Worm (Caenorhabditis elegans) whole organism, L1 larva: ENCODE data around the gene dex-1.

ENCODE experiments used
- C16A3.4 ChIP-seq: fragments of 150-350 bp; optimal IDR thresholded peaks from 2 replicates; lab custom pipeline; 2014; ENCODE audit warnings: missing biosample characterization, missing genetic modification characterization
- aly-2 ChIP-seq: fragments of 150-350 bp; optimal IDR thresholded peaks from 2 replicates; lab custom pipeline; 2014; ENCODE audit warnings: missing biosample characterization, missing genetic modification characterization
- ama-1 ChIP-seq: fragments of 150-350 bp; optimal IDR thresholded peaks from 2 replicates; lab custom pipeline; 2014
- blmp-1 ChIP-seq: fragments of 150-350 bp; optimal IDR thresholded peaks from 2 replicates; lab custom pipeline; 2014; ENCODE audit warnings: missing biosample characterization, missing genetic modification characterization
- ceh-63 ChIP-seq: fragments of 200-800 bp; sonication (Bioruptor generic); optimal IDR thresholded peaks from 2 replicates; lab custom pipeline; 2018; ENCODE audit warnings: mild to moderate bottlenecking, missing genetic modification characterization, missing compliant biosample characterization
- ceh-8 ChIP-seq: fragments of 200-800 bp; sonication (Bioruptor generic); optimal IDR thresholded peaks from 2 replicates; lab custom pipeline; 2018; ENCODE audit warnings: mild to moderate bottlenecking, missing genetic modification characterization, moderate library complexity, missing compliant biosample characterization
- ceh-88 ChIP-seq: fragments of 200-800 bp; sonication (Bioruptor generic); IDR thresholded peaks from 2 replicates; pipeline ENCODE4 v1.3.6; 2022; ENCODE audit warnings: missing genetic modification characterization, missing compliant biosample characterization
- dsc-1 ChIP-seq: sonication (generic microtip); optimal IDR thresholded peaks from 2 replicates; lab custom pipeline; 2016; ENCODE audit warnings: mild to moderate bottlenecking, missing genetic modification characterization, missing compliant biosample characterization
- efl-1 ChIP-seq, 4 experiments: fragments of 150-350 bp; optimal IDR thresholded peaks in 3 of 4; peaks in 1 of 4; 1 replicate in 1 of 4; 2 replicates in 3 of 4; lab custom pipeline; 2014; ENCODE audit warnings: missing biosample characterization in 2 of 4, missing genetic modification characterization in 2 of 4, missing genetic modification reagents in 2 of 4
- efl-3 ChIP-seq: fragments of 200-800 bp; sonication (Bioruptor generic); optimal IDR thresholded peaks from 2 replicates; lab custom pipeline; 2018; ENCODE audit warnings: mild to moderate bottlenecking, missing genetic modification characterization, missing compliant biosample characterization
- egl-13 ChIP-seq: sonication (generic microtip); optimal IDR thresholded peaks from 2 replicates; lab custom pipeline; 2016; ENCODE audit warnings: missing genotype, missing genetic modification reagents, missing genetic modification characterization, missing compliant biosample characterization
- egl-27 ChIP-seq, 2 experiments: fragments of 150-350 bp in 1 of 2; sonication (generic microtip); optimal IDR thresholded peaks; 3 replicates each; lab custom pipeline; 2017 to 2018; ENCODE audit warnings: missing biosample characterization in 2 of 2, missing genetic modification characterization in 2 of 2, missing genetic modification reagents in 2 of 2
- elt-3 ChIP-seq, 6 experiments: fragments of 150-350 bp in 1 of 6; sonication (generic microtip); optimal IDR thresholded peaks; 2 replicates each; lab custom pipeline; 2017 to 2018; ENCODE audit warnings: missing biosample characterization in 6 of 6, missing genetic modification characterization in 6 of 6, inconsistent platforms in 1 of 6
- fkh-4 ChIP-seq: sonication (generic microtip); optimal IDR thresholded peaks from 2 replicates; lab custom pipeline; 2016; ENCODE audit warnings: missing compliant biosample characterization, missing genetic modification characterization, borderline replicate concordance
- fkh-8 ChIP-seq: sonication (generic microtip); optimal IDR thresholded peaks from 2 replicates; lab custom pipeline; 2016; ENCODE audit warnings: mild to moderate bottlenecking, missing genetic modification characterization, missing compliant biosample characterization
- hpl-2 ChIP-seq: fragments of 150-350 bp; optimal IDR thresholded peaks from 2 replicates; lab custom pipeline; 2014; ENCODE audit warnings: missing biosample characterization, missing genetic modification reagents, missing genetic modification characterization
- isw-1 ChIP-seq: fragments of 200-800 bp; sonication (Bioruptor generic); IDR thresholded peaks from 2 replicates; pipeline ENCODE4 v1.3.6; 2022; ENCODE audit warnings: missing genetic modification characterization, missing compliant biosample characterization
- lin-13 ChIP-seq: fragments of 150-350 bp; optimal IDR thresholded peaks from 2 replicates; lab custom pipeline; 2014; ENCODE audit warnings: missing biosample characterization, missing genetic modification reagents, missing genetic modification characterization
- lin-14 ChIP-seq: fragments of 200-800 bp; sonication (Bioruptor generic); optimal IDR thresholded peaks from 2 replicates; lab custom pipeline; 2018; ENCODE audit warnings: mild to moderate bottlenecking, missing genetic modification characterization, moderate library complexity, missing compliant biosample characterization
- lin-15B ChIP-seq: fragments of 150-350 bp; sonication (generic microtip); optimal IDR thresholded peaks from 3 replicates; lab custom pipeline; 2014; ENCODE audit warnings: missing biosample characterization, missing genetic modification characterization
- lin-39 ChIP-seq: fragments of 150-350 bp; optimal IDR thresholded peaks from 2 replicates; lab custom pipeline; 2014; ENCODE audit warnings: missing biosample characterization, missing genetic modification reagents, missing genetic modification characterization
- lir-3 ChIP-seq: sonication (generic microtip); optimal IDR thresholded peaks from 2 replicates; lab custom pipeline; 2016; ENCODE audit warnings: mild to moderate bottlenecking, missing genetic modification characterization, moderate library complexity, missing compliant biosample characterization; ENCODE audit not compliant: poor library complexity
- lsy-2 ChIP-seq, 2 experiments: fragments of 150-350 bp; optimal IDR thresholded peaks; 2 replicates each; lab custom pipeline; 2014; ENCODE audit warnings: missing biosample characterization in 2 of 2, missing genetic modification characterization in 2 of 2
- mdl-1 ChIP-seq, 2 experiments: fragments of 150-350 bp; optimal IDR thresholded peaks; 2 replicates each; lab custom pipeline; 2014 to 2017; ENCODE audit warnings: missing biosample characterization in 2 of 2, missing genetic modification characterization in 2 of 2, inconsistent platforms in 1 of 2
- mef-2 ChIP-seq: fragments of 150-350 bp; optimal IDR thresholded peaks from 2 replicates; lab custom pipeline; 2014; ENCODE audit warnings: missing biosample characterization, missing genetic modification characterization
- nhr-19 ChIP-seq: fragments of 200-800 bp; sonication (Bioruptor generic); conservative IDR thresholded peaks from 2 replicates; pipeline ENCODE4 v1.3.6; 2022; ENCODE audit warnings: missing genetic modification characterization, missing compliant biosample characterization
- nhr-20 ChIP-seq: sonication (generic microtip); optimal IDR thresholded peaks from 2 replicates; lab custom pipeline; 2016; ENCODE audit warnings: mild to moderate bottlenecking, missing genetic modification characterization, missing compliant biosample characterization
- nhr-237 ChIP-seq: fragments of 150-350 bp; optimal IDR thresholded peaks from 2 replicates; lab custom pipeline; 2014; ENCODE audit warnings: missing biosample characterization, missing genetic modification characterization
- nhr-47 ChIP-seq: sonication (generic microtip); optimal IDR thresholded peaks from 2 replicates; lab custom pipeline; 2016; ENCODE audit warnings: mild to moderate bottlenecking, missing genetic modification characterization, moderate library complexity, missing compliant biosample characterization
- nhr-76 ChIP-seq: sonication (generic microtip); optimal IDR thresholded peaks from 2 replicates; lab custom pipeline; 2017; ENCODE audit warnings: missing biosample characterization, missing genetic modification characterization
- nhr-84 ChIP-seq: sonication (generic microtip); optimal IDR thresholded peaks from 2 replicates; lab custom pipeline; 2017; ENCODE audit warnings: missing biosample characterization, missing genetic modification characterization
- nhr-85 ChIP-seq: sonication (generic microtip); peaks from one replicate; lab custom pipeline; 2016; ENCODE audit warnings: missing genetic modification characterization, inconsistent platforms, missing compliant biosample characterization
- nhr-90 ChIP-seq: sonication (generic microtip); optimal IDR thresholded peaks from 2 replicates; lab custom pipeline; 2016; ENCODE audit warnings: mild to moderate bottlenecking, missing genetic modification characterization, missing compliant biosample characterization; ENCODE audit not compliant: poor library complexity
- pax-3 ChIP-seq: fragments of 200-800 bp; sonication (Bioruptor generic); optimal IDR thresholded peaks from 2 replicates; lab custom pipeline; 2018; ENCODE audit warnings: mild to moderate bottlenecking, missing genetic modification characterization, moderate library complexity, missing compliant biosample characterization
- pqm-1 ChIP-seq: sonication (generic microtip); optimal IDR thresholded peaks from 3 replicates; lab custom pipeline; 2017; ENCODE audit warnings: missing biosample characterization, missing genetic modification characterization
- rnt-1 ChIP-seq: sonication (generic microtip); optimal IDR thresholded peaks from 2 replicates; lab custom pipeline; 2016; ENCODE audit warnings: mild to moderate bottlenecking, missing genetic modification characterization, moderate library complexity, missing compliant biosample characterization
- sox-4 ChIP-seq: sonication (generic microtip); optimal IDR thresholded peaks from 2 replicates; lab custom pipeline; 2016; ENCODE audit warnings: missing genetic modification characterization, missing compliant biosample characterization
- sptf-1 ChIP-seq: fragments of 150-350 bp; optimal IDR thresholded peaks from 2 replicates; lab custom pipeline; 2014; ENCODE audit warnings: missing biosample characterization, missing genetic modification characterization
- unc-62 ChIP-seq: fragments of 150-350 bp; optimal IDR thresholded peaks from 2 replicates; lab custom pipeline; 2014; ENCODE audit warnings: missing biosample characterization, missing genetic modification reagents, missing genetic modification characterization
- unc-86 ChIP-seq: sonication (generic microtip); optimal IDR thresholded peaks from 2 replicates; lab custom pipeline; 2016; ENCODE audit warnings: missing genetic modification characterization, missing compliant biosample characterization
- unc-98 ChIP-seq: fragments of 200-800 bp; sonication (Bioruptor generic); IDR thresholded peaks from 2 replicates; pipeline ENCODE4 v1.3.6; 2022; ENCODE audit warnings: missing genetic modification characterization, missing compliant biosample characterization
- xbp-1 ChIP-seq: sonication (generic microtip); optimal IDR thresholded peaks from 2 replicates; lab custom pipeline; 2016; ENCODE audit warnings: missing genetic modification characterization, missing compliant biosample characterization
- zip-4 ChIP-seq: fragments of 200-800 bp; sonication (Bioruptor generic); optimal IDR thresholded peaks from 2 replicates; lab custom pipeline; 2018; ENCODE audit warnings: mild to moderate bottlenecking, missing genetic modification characterization, moderate library complexity, missing compliant biosample characterization
- ztf-4 ChIP-seq: fragments of 150-350 bp; optimal IDR thresholded peaks from 2 replicates; lab custom pipeline; 2014; ENCODE audit warnings: missing biosample characterization, missing genetic modification characterization

Gene dex-1

DNA sequence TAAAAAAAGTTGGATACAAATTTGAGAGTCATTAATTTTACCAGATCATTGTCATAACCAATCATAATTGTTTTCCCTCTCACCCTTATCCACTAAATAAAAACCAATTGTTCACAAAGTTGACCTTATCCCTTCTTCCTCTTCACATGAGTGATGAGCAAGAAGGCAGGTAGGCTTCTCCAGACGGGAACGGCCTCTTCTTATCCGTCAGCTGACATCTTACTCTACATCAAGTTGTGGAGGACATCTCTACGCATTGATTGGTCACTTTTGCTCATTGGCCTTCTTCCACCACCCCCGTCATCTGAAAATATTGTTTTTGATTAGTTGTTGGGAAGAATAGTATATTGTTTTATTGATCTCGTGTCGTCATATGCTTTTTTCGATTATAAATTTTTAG is 39.6 kb upstream of the dex-1 start:
- TF ChIP-seq rnt-1 (tag; lab: Kevin White, UChicago) (peak; percentile 26), lin-13 (no peak), sptf-1 (tag; lab: Kevin White, UChicago) (no peak), efl-1 (optimal IDR thresholded peaks at IDR 0.05; lab: Kevin White, UChicago) (no peak), efl-1 (GFP tag; optimal IDR thresholded peaks at IDR 0.05 in 1 of 2; lab: Kevin White, UChicago) (peak in 1 of 2 experiments; percentile 42)

DNA sequence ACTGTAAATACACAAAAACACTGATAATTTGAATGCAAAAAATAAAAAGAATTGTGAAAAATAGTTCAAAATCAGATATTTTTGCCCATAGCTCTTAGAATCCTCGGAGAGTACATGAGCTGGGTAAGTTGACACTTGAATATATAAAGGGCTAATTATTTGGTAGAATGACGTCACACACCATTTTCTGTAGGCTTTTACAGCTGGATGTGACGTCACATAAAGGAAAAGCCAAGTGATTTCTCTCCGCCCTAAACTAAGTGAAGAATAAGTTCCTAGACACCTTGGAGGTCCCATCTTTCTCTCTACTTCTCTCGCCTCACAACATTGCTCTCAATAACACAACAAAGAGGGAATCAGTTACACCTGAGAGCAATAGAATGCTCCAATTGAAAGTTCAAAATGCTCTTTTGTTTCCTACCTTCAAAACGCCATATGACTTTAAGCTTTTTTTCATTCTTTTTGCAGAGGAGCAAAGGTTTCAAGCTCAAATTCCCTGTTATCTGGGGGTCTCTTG is 38.8 kb upstream of the dex-1 start, which contains the start of gene osg-1:
osg-1 (plus strand) TSS at position 467 of the 517 bp plus-strand sequence.
- TF ChIP-seq efl-1 (optimal IDR thresholded peaks at IDR 0.05; lab: Kevin White, UChicago) (no peak), efl-1 (GFP tag; optimal IDR thresholded peaks at IDR 0.05 in 1 of 2; lab: Kevin White, UChicago) (peak in 1 of 2 experiments; percentile 45), nhr-85 (tag; lab: Kevin White, UChicago) (peak; percentile 9), lin-15B (tag; lab: Kevin White, UChicago) (no peak)

- no peak for TF ChIP-seq ztf-4 (tag; lab: Kevin White, UChicago)
- no peak for TF ChIP-seq blmp-1 (tag; lab: Kevin White, UChicago)
- TF ChIP-seq unc-86, result no peak
- no peak for TF ChIP-seq nhr-76 (tag; lab: Kevin White, UChicago)
- TF ChIP-seq ceh-88 (GFP tag; lab: Robert Waterston, UW), result no peak
- TF ChIP-seq egl-13, result no peak
- no peak for TF ChIP-seq nhr-84 (tag; lab: Kevin White, UChicago)
- TF ChIP-seq elt-3 (tag; optimal IDR thresholded peaks at IDR 0.05; lab: Kevin White, UChicago), result no peak
- TF ChIP-seq ceh-63, result no peak
- TF ChIP-seq sox-4 (tag; lab: Kevin White, UChicago), result no peak
- TF ChIP-seq fkh-4 (tag; lab: Kevin White, UChicago), result no peak
- no peak for TF ChIP-seq mdl-1 (tag; optimal IDR thresholded peaks at IDR 0.05; lab: Kevin White, UChicago)
- no peak for TF ChIP-seq pax-3
Observed at ce11 chrIII:5495168-5495567, 30.7 kb upstream of the dex-1 start, which contains the start of gene R02F2.8. TSS of gene R02F2.8 (minus strand) at chrIII:5495268.

- no peak for TF ChIP-seq unc-98 (GFP tag; lab: Robert Waterston, UW)
- no peak for TF ChIP-seq pqm-1 (tag; lab: Kevin White, UChicago)
- peak; percentile 41 for TF ChIP-seq fkh-8 (tag; lab: Kevin White, UChicago)
- peak; percentile 75 for TF ChIP-seq dsc-1 (tag; lab: Kevin White, UChicago)
- no peak for TF ChIP-seq pax-3
- no peak for TF ChIP-seq egl-27 (tag; optimal IDR thresholded peaks at IDR 0.05; lab: Kevin White, UChicago)
- TF ChIP-seq ceh-88 (GFP tag; lab: Robert Waterston, UW), result no peak
- no peak for TF ChIP-seq hpl-2 (GFP tag; lab: Kevin White, UChicago)
- TF ChIP-seq nhr-90 (tag; lab: Kevin White, UChicago), result peak; percentile 46
- TF ChIP-seq elt-3 (tag; optimal IDR thresholded peaks at IDR 0.05; lab: Kevin White, UChicago), result no peak
- peak; percentile 76 for TF ChIP-seq xbp-1 (tag; lab: Kevin White, UChicago)
- no peak for TF ChIP-seq fkh-4 (tag; lab: Kevin White, UChicago)
- TF ChIP-seq nhr-47, result peak; percentile 79
- TF ChIP-seq lin-14 (GFP tag; lab: Kevin White, UChicago), result peak; percentile 58
- TF ChIP-seq blmp-1 (tag; lab: Kevin White, UChicago), result peak; percentile 55
- peak; percentile 59 for TF ChIP-seq unc-86
- peak; percentile 16 for TF ChIP-seq lin-39 (tag; lab: Kevin White, UChicago)
- TF ChIP-seq zip-4, result peak; percentile 7
- TF ChIP-seq nhr-237 (tag; lab: Kevin White, UChicago), result no peak
- no peak for TF ChIP-seq ama-1 (lab: Kevin White, UChicago)
- no peak for TF ChIP-seq efl-3
- no peak for TF ChIP-seq ceh-8 (GFP tag; lab: Kevin White, UChicago)
- peak; percentile 21 for TF ChIP-seq egl-13
- no peak for TF ChIP-seq sptf-1 (tag; lab: Kevin White, UChicago)
- peak; percentile 49 for TF ChIP-seq lir-3 (tag; lab: Kevin White, UChicago)
- TF ChIP-seq isw-1 (GFP tag; lab: Robert Waterston, UW), result peak; percentile 54
- no peak for TF ChIP-seq mef-2
- TF ChIP-seq mdl-1 (tag; optimal IDR thresholded peaks at IDR 0.05; lab: Kevin White, UChicago), result no peak
- TF ChIP-seq nhr-20 (tag; lab: Kevin White, UChicago), result peak; percentile 72
- no peak for TF ChIP-seq nhr-84 (tag; lab: Kevin White, UChicago)
- peak; percentile 75 to 80 for TF ChIP-seq lsy-2 (tag; optimal IDR thresholded peaks at IDR 0.05; lab: Kevin White, UChicago)
- peak; percentile 50 for TF ChIP-seq rnt-1 (tag; lab: Kevin White, UChicago)
- TF ChIP-seq unc-62, result no peak
- peak; percentile 42 for TF ChIP-seq C16A3.4
- TF ChIP-seq aly-2 (tag; lab: Kevin White, UChicago), result peak; percentile 13
- TF ChIP-seq nhr-19 (GFP tag; lab: Robert Waterston, UW), result peak; percentile 69
Observed at ce11 chrIII:5498973-5499372, 26.9 kb upstream of the dex-1 start, which contains the start of gene R02F2.9. TSS of gene R02F2.9 (plus strand) at chrIII:5499190.
